Fruit fly (Drosophila melanogaster) whole organism, embryonic: Measurements from ENCODE around the gene Cpr30F.

Experiments
- Abd-B ChIP-seq: fragments of 200-800 bp; sonication (Bioruptor generic); optimal IDR thresholded peaks from 2 replicates; lab custom pipeline; 2018; ENCODE audit warnings: missing biosample characterization, mild to moderate bottlenecking, missing genetic modification characterization, moderate library complexity
- Aef1 ChIP-seq: fragments of 200-800 bp; sonication (Bioruptor generic); IDR thresholded peaks from 3 replicates; pipeline ENCODE4 v1.3.6; 2022; ENCODE audit warnings: missing biosample characterization, missing genetic modification characterization
- Antp ChIP-seq: fragments of 200-800 bp; sonication (Bioruptor generic); optimal IDR thresholded peaks from 3 replicates; lab custom pipeline; 2016; ENCODE audit warnings: missing biosample characterization, missing genetic modification characterization
- B-H1 ChIP-seq: fragments of 200-800 bp; sonication (Bioruptor generic); IDR thresholded peaks from 3 replicates; pipeline ENCODE4 v1.3.6; 2022; ENCODE audit warnings: missing biosample characterization, missing genetic modification characterization
- Blimp-1 ChIP-seq: fragments of 200-800 bp; sonication (Bioruptor generic); optimal IDR thresholded peaks from 3 replicates; lab custom pipeline; 2018; ENCODE audit warnings: missing biosample characterization, missing genetic modification characterization, mild to moderate bottlenecking, moderate library complexity, missing genetic modification reagents
- CG10209 ChIP-seq: fragments of 200-800 bp; sonication (Bioruptor generic); optimal IDR thresholded peaks from 3 replicates; lab custom pipeline; 2017; ENCODE audit warnings: missing biosample characterization, mild to moderate bottlenecking, missing genetic modification characterization, missing genetic modification reagents
- CG11085 ChIP-seq: fragments of 200-800 bp; sonication (Bioruptor generic); IDR thresholded peaks from 2 replicates; pipeline ENCODE4 v1.3.6; 2022; ENCODE audit warnings: missing biosample characterization, missing genetic modification characterization
- CG11696 ChIP-seq: fragments of 200-800 bp; sonication (Bioruptor generic); IDR thresholded peaks from 2 replicates; pipeline ENCODE4 v1.3.6; 2022; ENCODE audit warnings: missing biosample characterization, missing genetic modification characterization
- CG11723 ChIP-seq: fragments of 200-800 bp; sonication (Bioruptor generic); optimal IDR thresholded peaks from 2 replicates; lab custom pipeline; 2017; ENCODE audit warnings: missing biosample characterization, mild to moderate bottlenecking, missing genetic modification characterization
- CG12236 ChIP-seq: fragments of 200-800 bp; sonication (Bioruptor generic); optimal IDR thresholded peaks from 2 replicates; lab custom pipeline; 2016; ENCODE audit warnings: missing biosample characterization, missing genetic modification characterization
- CG14710 ChIP-seq: fragments of 200-800 bp; sonication (Bioruptor generic); optimal IDR thresholded peaks from 3 replicates; lab custom pipeline; 2019; ENCODE audit warnings: missing biosample characterization, mild to moderate bottlenecking, missing genetic modification characterization, moderate library complexity
- CG15479 ChIP-seq: fragments of 200-800 bp; sonication (Bioruptor generic); optimal IDR thresholded peaks from 3 replicates; lab custom pipeline; 2019; ENCODE audit warnings: missing biosample characterization, mild to moderate bottlenecking, missing genetic modification characterization, moderate library complexity
- CG1603 ChIP-seq: fragments of 200-800 bp; sonication (Bioruptor generic); optimal IDR thresholded peaks from 2 replicates; lab custom pipeline; 2019; ENCODE audit warnings: missing biosample characterization, mild to moderate bottlenecking, missing genetic modification characterization, moderate library complexity
- CG17328 ChIP-seq: fragments of 200-800 bp; sonication (Bioruptor generic); IDR thresholded peaks from 2 replicates; pipeline ENCODE4 v1.3.6; 2022; ENCODE audit warnings: missing biosample characterization, missing genetic modification characterization
- CG17912 ChIP-seq: fragments of 200-800 bp; sonication (Bioruptor generic); optimal IDR thresholded peaks from 2 replicates; lab custom pipeline; 2018; ENCODE audit warnings: missing biosample characterization, mild to moderate bottlenecking, missing genetic modification characterization
- CG2129 ChIP-seq: fragments of 200-800 bp; sonication (Bioruptor generic); IDR thresholded peaks from 2 replicates; pipeline ENCODE4 v1.3.6; 2022; ENCODE audit warnings: missing biosample characterization, missing genetic modification characterization; ENCODE audit not compliant: partially characterized antibody
- CG4282 ChIP-seq: fragments of 200-800 bp; sonication (Bioruptor generic); optimal IDR thresholded peaks from 2 replicates; lab custom pipeline; 2016; ENCODE audit warnings: missing biosample characterization, missing genetic modification characterization
- CG4328 ChIP-seq: fragments of 200-800 bp; sonication (Bioruptor generic); optimal IDR thresholded peaks from 3 replicates; lab custom pipeline; 2017; ENCODE audit warnings: missing biosample characterization, missing genetic modification reagents, missing genetic modification characterization
- CG4617 ChIP-seq: fragments of 200-800 bp; sonication (Bioruptor generic); optimal IDR thresholded peaks from 3 replicates; lab custom pipeline; 2016; ENCODE audit warnings: missing biosample characterization, missing genetic modification characterization, borderline replicate concordance
- CG4707 ChIP-seq: fragments of 200-800 bp; sonication (Bioruptor generic); optimal IDR thresholded peaks from 2 replicates; lab custom pipeline; 2018; ENCODE audit warnings: missing biosample characterization, mild to moderate bottlenecking, missing genetic modification characterization, moderate library complexity
- CG4854 ChIP-seq: fragments of 200-800 bp; sonication (Bioruptor generic); optimal IDR thresholded peaks from 2 replicates; lab custom pipeline; 2016; ENCODE audit warnings: missing biosample characterization, missing genetic modification characterization, inconsistent platforms
- CG5245 ChIP-seq: fragments of 200-800 bp; sonication (Bioruptor generic); optimal IDR thresholded peaks from 3 replicates; lab custom pipeline; 2016; ENCODE audit warnings: missing biosample characterization, missing genetic modification characterization
- CG8388 ChIP-seq: fragments of 200-800 bp; sonication (Bioruptor generic); optimal IDR thresholded peaks from 2 replicates; lab custom pipeline; 2019; ENCODE audit warnings: missing biosample characterization, mild to moderate bottlenecking, missing genetic modification characterization, moderate library complexity
- Camta ChIP-seq: fragments of 200-800 bp; sonication (Bioruptor generic); optimal IDR thresholded peaks from 2 replicates; lab custom pipeline; 2016; ENCODE audit warnings: missing biosample characterization, missing genetic modification characterization
- D ChIP-seq, 2 experiments: fragments of 200-800 bp in 1 of 2; fragments of >200 bp in 1 of 2; sonication (Bioruptor generic) in 1 of 2; optimal IDR thresholded peaks; 2 replicates in 1 of 2; 3 replicates in 1 of 2; lab custom pipeline; 2017; ENCODE audit warnings: mild to moderate bottlenecking in 1 of 2, missing biosample characterization in 1 of 2, missing genetic modification characterization in 1 of 2, missing genetic modification reagents in 1 of 2
- Dfd ChIP-seq, 2 experiments: fragments of >200 bp; optimal IDR thresholded peaks; 2 replicates each; lab custom pipeline; 2017; ENCODE audit warnings: missing biosample characterization in 2 of 2, missing genetic modification characterization in 2 of 2
- Fer2 ChIP-seq: fragments of 200-800 bp; sonication (Bioruptor generic); optimal IDR thresholded peaks from 2 replicates; lab custom pipeline; 2018; ENCODE audit warnings: missing biosample characterization, mild to moderate bottlenecking, missing genetic modification characterization, moderate library complexity
- Hey ChIP-seq: fragments of 200-800 bp; sonication (Bioruptor generic); optimal IDR thresholded peaks from 3 replicates; lab custom pipeline; 2018; ENCODE audit warnings: missing biosample characterization, mild to moderate bottlenecking, missing genetic modification characterization
- Hr3 ChIP-seq: fragments of 200-800 bp; sonication (Bioruptor generic); optimal IDR thresholded peaks from 3 replicates; lab custom pipeline; 2016; ENCODE audit warnings: missing biosample characterization, missing genetic modification characterization
- Kr ChIP-seq: fragments of 200-800 bp; sonication (Bioruptor generic); optimal IDR thresholded peaks from 2 replicates; lab custom pipeline; 2017; ENCODE audit warnings: missing biosample characterization, mild to moderate bottlenecking, missing genetic modification characterization
- Lhr ChIP-seq: fragments of 200-800 bp; sonication (Bioruptor generic); optimal IDR thresholded peaks from 3 replicates; lab custom pipeline; 2017; ENCODE audit warnings: mild to moderate bottlenecking, missing biosample characterization, missing genetic modification reagents, missing genetic modification characterization
- Mrtf ChIP-seq: fragments of 200-800 bp; sonication (Bioruptor generic); IDR thresholded peaks from 3 replicates; pipeline ENCODE4 v1.3.6; 2022; ENCODE audit warnings: missing biosample characterization, missing genetic modification characterization
- NFAT ChIP-seq: fragments of 200-800 bp; sonication (Bioruptor generic); IDR thresholded peaks from 2 replicates; pipeline ENCODE4 v1.3.6; 2022; ENCODE audit warnings: missing biosample characterization, missing genetic modification characterization
- Opbp ChIP-seq: fragments of 200-800 bp; sonication (Bioruptor generic); IDR thresholded peaks from 3 replicates; pipeline ENCODE4 v1.3.6; 2022; ENCODE audit warnings: missing biosample characterization, missing genetic modification characterization; ENCODE audit not compliant: partially characterized antibody
- cas ChIP-seq: fragments of 200-800 bp; sonication (Bioruptor generic); IDR thresholded peaks from 2 replicates; pipeline ENCODE4 v1.3.6; 2022; ENCODE audit warnings: missing biosample characterization, missing genetic modification characterization
- cg ChIP-seq: fragments of 200-800 bp; sonication (Bioruptor generic); optimal IDR thresholded peaks from 3 replicates; lab custom pipeline; 2019; ENCODE audit warnings: missing biosample characterization, mild to moderate bottlenecking, missing genetic modification characterization, moderate library complexity
- crol ChIP-seq: fragments of 200-800 bp; sonication (Bioruptor generic); IDR thresholded peaks from 2 replicates; pipeline ENCODE4 v1.3.6; 2022; ENCODE audit warnings: missing biosample characterization, missing genetic modification characterization
- da ChIP-seq: fragments of 200-800 bp; sonication (Bioruptor generic); optimal IDR thresholded peaks from 2 replicates; lab custom pipeline; 2016; ENCODE audit warnings: missing biosample characterization, missing genetic modification characterization
- dpn ChIP-seq, 2 experiments: fragments of 200-800 bp; sonication (Bioruptor generic); optimal IDR thresholded peaks; 3 replicates each; lab custom pipeline; 2016; ENCODE audit warnings: missing biosample characterization in 2 of 2, missing genetic modification characterization in 2 of 2
- emc ChIP-seq: fragments of 200-800 bp; sonication (Bioruptor generic); optimal IDR thresholded peaks from 2 replicates; lab custom pipeline; 2016; ENCODE audit warnings: missing biosample characterization, missing genetic modification characterization
- jigr1 ChIP-seq: fragments of 200-800 bp; sonication (Bioruptor generic); IDR thresholded peaks from 3 replicates; pipeline ENCODE4 v1.3.6; 2022; ENCODE audit warnings: missing biosample characterization, missing genetic modification characterization
- luna ChIP-seq: fragments of 200-800 bp; sonication (Bioruptor generic); optimal IDR thresholded peaks from 2 replicates; lab custom pipeline; 2016; ENCODE audit warnings: missing biosample characterization, missing genetic modification characterization
- nmo ChIP-seq: fragments of 200-800 bp; sonication (Bioruptor generic); optimal IDR thresholded peaks from 2 replicates; lab custom pipeline; 2018; ENCODE audit warnings: missing biosample characterization, mild to moderate bottlenecking, missing genetic modification characterization, moderate library complexity
- pb ChIP-seq: fragments of 200-800 bp; sonication (Bioruptor generic); optimal IDR thresholded peaks from 3 replicates; lab custom pipeline; 2016; ENCODE audit warnings: missing biosample characterization, missing genetic modification characterization
- rib ChIP-seq: fragments of 200-800 bp; sonication (Bioruptor generic); IDR thresholded peaks from 2 replicates; pipeline ENCODE4 v1.3.6; 2022; ENCODE audit warnings: missing biosample characterization, missing genetic modification characterization
- sima ChIP-seq: fragments of 200-800 bp; sonication (Bioruptor generic); optimal IDR thresholded peaks from 2 replicates; lab custom pipeline; 2016; ENCODE audit warnings: missing biosample characterization, missing genetic modification characterization
- tna ChIP-seq: fragments of 200-800 bp; sonication (Bioruptor generic); IDR thresholded peaks from 2 replicates; pipeline ENCODE4 v1.3.6; 2022; ENCODE audit warnings: missing biosample characterization, missing genetic modification characterization; ENCODE audit not compliant: partially characterized antibody
- unc-4 ChIP-seq: fragments of 200-800 bp; sonication (Bioruptor generic); IDR thresholded peaks from 2 replicates; pipeline ENCODE4 v1.3.6; 2022; ENCODE audit warnings: missing biosample characterization, missing genetic modification characterization; ENCODE audit not compliant: partially characterized antibody
- wek ChIP-seq: fragments of 200-800 bp; sonication (Bioruptor generic); optimal IDR thresholded peaks from 3 replicates; lab custom pipeline; 2018; ENCODE audit warnings: missing biosample characterization, mild to moderate bottlenecking, missing genetic modification characterization, moderate library complexity

Gene Cpr30F

dm6 chr2L:9938631-9939256 is 5.8 kb upstream of the Cpr30F start, which contains the start of the genes Datp and CG4619 (continued):
- TF ChIP-seq Lhr (GFP tag; lab: Kevin White, UChicago): no peak
- no peak for TF ChIP-seq Kr (GFP tag; lab: Kevin White, UChicago)
- TF ChIP-seq cas: peak; percentile 54; the same call in 1 of the 2 replicates
- peak; percentile 38 for TF ChIP-seq emc (GFP tag; lab: Kevin White, UChicago)
- no peak for TF ChIP-seq CG2129 (GFP tag; lab: Robert Waterston, UW)
- no peak for TF ChIP-seq cg (GFP tag; lab: Kevin White, UChicago)
- TF ChIP-seq CG4854 (GFP tag; lab: Kevin White, UChicago): peak; percentile 16
- TF ChIP-seq Antp (GFP tag; lab: Kevin White, UChicago): peak; percentile 33
- TF ChIP-seq dpn (GFP tag; optimal IDR thresholded peaks at IDR 0.05; lab: Kevin White, UChicago): peak; percentile 63 to 66
- TF ChIP-seq CG11723: no peak
- 0 out of 2 replicates have a peak, but pooled peaks have one; percentile 40 for TF ChIP-seq CG11085 (GFP tag; lab: Robert Waterston, UW)
- TF ChIP-seq CG15479 (GFP tag; lab: Kevin White, UChicago): no peak
- peak; percentile 50 for TF ChIP-seq CG10209
- TF ChIP-seq CG17328 (GFP tag; lab: Robert Waterston, UW): peak; percentile 29; the same call in 1 of the 2 replicates
- no peak for TF ChIP-seq Mrtf (GFP tag; lab: Robert Waterston, UW)
- no peak for TF ChIP-seq crol (GFP tag; lab: Robert Waterston, UW)
- no peak for TF ChIP-seq CG11696 (GFP tag; lab: Robert Waterston, UW)
- no peak for TF ChIP-seq Opbp (GFP tag; lab: Robert Waterston, UW)
- no peak for TF ChIP-seq CG4282 (GFP tag; lab: Kevin White, UChicago)
- no peak for TF ChIP-seq CG12236
- no peak for TF ChIP-seq CG4328 (GFP tag; lab: Kevin White, UChicago)
- TF ChIP-seq D (optimal IDR thresholded peaks at IDR 0.05; lab: Kevin White, UChicago): no peak
- no peak for TF ChIP-seq D (GFP tag; optimal IDR thresholded peaks at IDR 0.05; lab: Kevin White, UChicago)
- TF ChIP-seq CG14710 (tag; lab: Kevin White, UChicago): peak; percentile 37
- TF ChIP-seq wek (GFP tag; lab: Kevin White, UChicago): no peak
- no peak for TF ChIP-seq CG4707
- peak; percentile 20 for TF ChIP-seq nmo (GFP tag; lab: Kevin White, UChicago)
- TF ChIP-seq tna (GFP tag; lab: Robert Waterston, UW): no peak
- no peak for TF ChIP-seq Blimp-1
- peak; percentile 49 for TF ChIP-seq da (GFP tag; lab: Kevin White, UChicago)
- TF ChIP-seq unc-4 (GFP tag; lab: Robert Waterston, UW): peak; percentile 37; the same call in 1 of the 2 replicates
- no peak for TF ChIP-seq sima
- no peak for TF ChIP-seq luna
- TF ChIP-seq Fer2: no peak
- peak; percentile 74 for TF ChIP-seq CG1603
- peak; percentile 17 for TF ChIP-seq CG5245 (GFP tag; lab: Kevin White, UChicago)
- no peak for TF ChIP-seq CG8388 (GFP tag; lab: Kevin White, UChicago)
- no peak for TF ChIP-seq jigr1
- TF ChIP-seq NFAT (GFP tag; lab: Robert Waterston, UW): peak; percentile 76
- TF ChIP-seq rib (GFP tag; lab: Robert Waterston, UW): no peak
- TF ChIP-seq CG4617 (GFP tag; lab: Kevin White, UChicago): peak; percentile 55
- TF ChIP-seq Camta (GFP tag; lab: Kevin White, UChicago): no peak
- TF ChIP-seq Hr3 (GFP tag; lab: Kevin White, UChicago): no peak
- TF ChIP-seq Dfd (GFP tag; optimal IDR thresholded peaks at IDR 0.05; lab: Kevin White, UChicago): no peak
- TF ChIP-seq pb (GFP tag; lab: Kevin White, UChicago): no peak
- no peak for TF ChIP-seq B-H1 (GFP tag; lab: Robert Waterston, UW)
- TF ChIP-seq Aef1: peak; percentile 59; the same call in 2 of the 3 replicates
- no peak for TF ChIP-seq Abd-B
- TF ChIP-seq CG17912 (GFP tag; lab: Kevin White, UChicago): peak; percentile 56
- TF ChIP-seq Hey: no peak
